Worm (Caenorhabditis elegans) whole organism, young adult: ENCODE data around the gene rps-24.

Source experiments
- C17E4.6 ChIP-seq: fragments of 200-800 bp; sonication (Bioruptor generic); IDR thresholded peaks from 2 replicates; pipeline ENCODE4 v1.3.6; 2022; ENCODE audit warnings: missing genetic modification reagents, missing genetic modification characterization, missing compliant biosample characterization
- D2030.7 ChIP-seq: fragments of 200-800 bp; sonication (Bioruptor generic); IDR thresholded peaks from 2 replicates; pipeline ENCODE4 v1.3.6; 2022; ENCODE audit warnings: missing genetic modification reagents, missing genetic modification characterization, missing compliant biosample characterization
- F23B12.7 ChIP-seq: sonication (generic microtip); optimal IDR thresholded peaks from 2 replicates; lab custom pipeline; 2017; ENCODE audit warnings: missing genetic modification characterization, mild to moderate bottlenecking, missing compliant biosample characterization, antibody characterized with exemption, moderate library complexity; ENCODE audit not compliant: insufficient read depth
- F33H1.4 ChIP-seq: fragments of 200-800 bp; sonication (Bioruptor generic); IDR thresholded peaks from 2 replicates; pipeline ENCODE4 v1.3.6; 2022; ENCODE audit warnings: missing genetic modification reagents, missing genetic modification characterization, missing compliant biosample characterization
- F52B5.7 ChIP-seq: sonication (generic microtip); optimal IDR thresholded peaks from 2 replicates; lab custom pipeline; 2016; ENCODE audit warnings: mild to moderate bottlenecking, missing genetic modification characterization, missing compliant biosample characterization
- Y53F4B.3 ChIP-seq: fragments of 200-800 bp; sonication (Bioruptor generic); IDR thresholded peaks from 2 replicates; pipeline ENCODE4 v1.3.6; 2022; ENCODE audit warnings: missing genetic modification reagents, missing genetic modification characterization, missing compliant biosample characterization
- Y56A3A.18 ChIP-seq: fragments of 200-800 bp; sonication (Bioruptor generic); IDR thresholded peaks from 2 replicates; pipeline ENCODE4 v1.3.6; 2022; ENCODE audit warnings: missing genetic modification reagents, missing genetic modification characterization, missing compliant biosample characterization
- Y67H2A.10 ChIP-seq: fragments of 200-800 bp; sonication (Bioruptor generic); conservative IDR thresholded peaks from 2 replicates; pipeline ENCODE4 v1.3.6; 2022; ENCODE audit warnings: missing genetic modification reagents, missing genetic modification characterization, missing compliant biosample characterization
- akir-1 ChIP-seq: fragments of 200-800 bp; sonication (Bioruptor generic); optimal IDR thresholded peaks from 2 replicates; lab custom pipeline; 2018; ENCODE audit warnings: mild to moderate bottlenecking, missing genetic modification characterization, moderate library complexity, missing compliant biosample characterization
- aptf-3 ChIP-seq: fragments of 200-800 bp; sonication (Bioruptor generic); IDR thresholded peaks from 2 replicates; pipeline ENCODE4 v1.3.6; 2022; ENCODE audit warnings: missing genetic modification characterization, missing compliant biosample characterization
- athp-1 ChIP-seq: sonication (generic microtip); optimal IDR thresholded peaks from 2 replicates; lab custom pipeline; 2017; ENCODE audit warnings: mild to moderate bottlenecking, missing genetic modification characterization, missing compliant biosample characterization
- bed-1 ChIP-seq: fragments of 200-800 bp; sonication (Bioruptor generic); IDR thresholded peaks from 2 replicates; pipeline ENCODE4 v1.3.6; 2022; ENCODE audit warnings: missing genetic modification reagents, missing genetic modification characterization, missing compliant biosample characterization
- bed-2 ChIP-seq: fragments of 200-800 bp; sonication (Bioruptor generic); IDR thresholded peaks from 2 replicates; pipeline ENCODE4 v1.3.6; 2022; ENCODE audit warnings: missing genetic modification reagents, missing genetic modification characterization, missing compliant biosample characterization
- ceh-100 ChIP-seq: fragments of 200-800 bp; sonication (Bioruptor generic); IDR thresholded peaks from 2 replicates; pipeline ENCODE4 v1.3.6; 2022; ENCODE audit warnings: missing genetic modification reagents, missing genetic modification characterization, missing compliant biosample characterization
- ceh-27 ChIP-seq: fragments of 200-800 bp; sonication (Bioruptor generic); optimal IDR thresholded peaks from 2 replicates; lab custom pipeline; 2018; ENCODE audit warnings: mild to moderate bottlenecking, missing genetic modification characterization, moderate library complexity, missing compliant biosample characterization
- ceh-91 ChIP-seq: fragments of 200-800 bp; sonication (Bioruptor generic); IDR thresholded peaks from 2 replicates; pipeline ENCODE4 v1.3.6; 2022; ENCODE audit warnings: missing genetic modification reagents, missing genetic modification characterization, missing compliant biosample characterization
- dox-1 ChIP-seq: fragments of 200-800 bp; sonication (Bioruptor generic); IDR thresholded peaks from 2 replicates; pipeline ENCODE4 v1.3.6; 2022; ENCODE audit warnings: missing genetic modification reagents, missing genetic modification characterization, missing compliant biosample characterization
- efl-1 ChIP-seq: fragments of 150-350 bp; optimal IDR thresholded peaks from 2 replicates; lab custom pipeline; 2014; ENCODE audit warnings: missing biosample characterization, missing genetic modification reagents, missing genetic modification characterization
- egl-18 ChIP-seq: fragments of 200-800 bp; sonication (Bioruptor generic); IDR thresholded peaks from 2 replicates; pipeline ENCODE4 v1.3.6; 2022; ENCODE audit warnings: missing genetic modification reagents, missing genetic modification characterization, missing compliant biosample characterization
- egl-44 ChIP-seq: fragments of 200-800 bp; sonication (Bioruptor generic); IDR thresholded peaks from 2 replicates; pipeline ENCODE4 v1.3.6; 2022; ENCODE audit warnings: missing genetic modification reagents, missing genetic modification characterization, missing compliant biosample characterization
- hmg-1.2 ChIP-seq: fragments of 200-800 bp; sonication (Bioruptor generic); IDR thresholded peaks from 2 replicates; pipeline ENCODE4 v1.3.6; 2022; ENCODE audit warnings: missing genetic modification reagents, missing genetic modification characterization, missing compliant biosample characterization
- hrde-1 ChIP-seq: sonication (generic microtip); optimal IDR thresholded peaks from 2 replicates; lab custom pipeline; 2016; ENCODE audit warnings: missing genetic modification characterization, mild to moderate bottlenecking, missing compliant biosample characterization, moderate library complexity, missing genotype, missing genetic modification reagents, borderline replicate concordance
- hsf-1 ChIP-seq: fragments of 200-800 bp; sonication (Bioruptor generic); IDR thresholded peaks from 2 replicates; pipeline ENCODE4 v1.3.6; 2022; ENCODE audit warnings: missing genetic modification reagents, missing genetic modification characterization, missing compliant biosample characterization
- let-526 ChIP-seq: fragments of 200-800 bp; sonication (Bioruptor generic); IDR thresholded peaks from 2 replicates; pipeline ENCODE4 v1.3.6; 2022; ENCODE audit warnings: missing genetic modification reagents, missing genetic modification characterization, missing compliant biosample characterization
- lin-26 ChIP-seq: fragments of 200-800 bp; sonication (Bioruptor generic); IDR thresholded peaks from 2 replicates; pipeline ENCODE4 v1.3.6; 2022; ENCODE audit warnings: missing genetic modification reagents, missing genetic modification characterization, missing compliant biosample characterization
- lin-35 ChIP-seq, 3 experiments: fragments of 150-350 bp in 2 of 3; sonication (generic microtip) in 1 of 3; optimal IDR thresholded peaks; 2 replicates each; lab custom pipeline; 2014 to 2018; ENCODE audit warnings: missing biosample characterization in 3 of 3, missing genetic modification characterization in 3 of 3, missing genetic modification reagents in 3 of 3
- lir-1 ChIP-seq: fragments of 200-800 bp; sonication (Bioruptor generic); conservative IDR thresholded peaks from 2 replicates; pipeline ENCODE4 v1.3.6; 2022; ENCODE audit warnings: missing genetic modification reagents, missing genetic modification characterization, missing compliant biosample characterization
- madf-10 ChIP-seq: sonication (generic microtip); optimal IDR thresholded peaks from 2 replicates; lab custom pipeline; 2016; ENCODE audit warnings: mild to moderate bottlenecking, missing genetic modification characterization, missing compliant biosample characterization
- madf-3 ChIP-seq: fragments of 200-800 bp; sonication (Bioruptor generic); IDR thresholded peaks from 2 replicates; pipeline ENCODE4 v1.3.6; 2022; ENCODE audit warnings: missing genetic modification reagents, missing genetic modification characterization, missing compliant biosample characterization
- mcd-1 ChIP-seq: fragments of 200-800 bp; sonication (Bioruptor generic); IDR thresholded peaks from 2 replicates; pipeline ENCODE4 v1.3.6; 2022; ENCODE audit warnings: missing genetic modification reagents, missing genetic modification characterization, missing compliant biosample characterization
- nfyb-1 ChIP-seq: fragments of 200-800 bp; sonication (Bioruptor generic); IDR thresholded peaks from 2 replicates; pipeline ENCODE4 v1.3.6; 2022; ENCODE audit warnings: missing genetic modification reagents, missing genetic modification characterization, missing compliant biosample characterization
- nhr-80 ChIP-seq: sonication (generic microtip); optimal IDR thresholded peaks from 2 replicates; lab custom pipeline; 2016; ENCODE audit warnings: missing genetic modification characterization, missing compliant biosample characterization
- rcor-1 ChIP-seq: fragments of 200-800 bp; sonication (Bioruptor generic); IDR thresholded peaks from 2 replicates; pipeline ENCODE4 v1.3.6; 2022; ENCODE audit warnings: missing genetic modification reagents, missing genetic modification characterization, missing compliant biosample characterization
- rec-8 ChIP-seq, 2 experiments: sonication (generic microtip); optimal IDR thresholded peaks; 2 replicates each; lab custom pipeline; 2016; ENCODE audit warnings: mild to moderate bottlenecking in 2 of 2, missing genetic modification characterization in 2 of 2, missing genetic modification reagents in 2 of 2, missing genotype in 2 of 2, missing biosample characterization in 1 of 2, missing compliant biosample characterization in 1 of 2, moderate library complexity in 1 of 2
- repo-1 ChIP-seq: sonication (generic microtip); optimal IDR thresholded peaks from 2 replicates; lab custom pipeline; 2017; ENCODE audit warnings: mild to moderate bottlenecking, missing genetic modification characterization, missing compliant biosample characterization
- sea-2 ChIP-seq: fragments of 200-800 bp; sonication (Bioruptor generic); IDR thresholded peaks from 2 replicates; pipeline ENCODE4 v1.3.6; 2022; ENCODE audit warnings: missing genetic modification characterization, missing compliant biosample characterization
- snpc-3.4 ChIP-seq: sonication (generic microtip); optimal IDR thresholded peaks from 2 replicates; lab custom pipeline; 2017; ENCODE audit warnings: missing genetic modification characterization, mild to moderate bottlenecking, missing compliant biosample characterization, antibody characterized with exemption, moderate library complexity, missing genotype, missing genetic modification reagents
- somi-1 ChIP-seq: fragments of 200-800 bp; sonication (Bioruptor generic); optimal IDR thresholded peaks from 2 replicates; lab custom pipeline; 2018; ENCODE audit warnings: mild to moderate bottlenecking, missing genetic modification characterization, missing compliant biosample characterization
- tbp1 ChIP-seq: fragments of 200-800 bp; sonication (Bioruptor generic); optimal IDR thresholded peaks from 2 replicates; lab custom pipeline; 2018; ENCODE audit warnings: mild to moderate bottlenecking, missing genetic modification characterization, missing compliant biosample characterization
- tlf-1 ChIP-seq: fragments of 200-800 bp; sonication (Bioruptor generic); optimal IDR thresholded peaks from 2 replicates; lab custom pipeline; 2018; ENCODE audit warnings: mild to moderate bottlenecking, missing genetic modification characterization, missing compliant biosample characterization
- unc-130 ChIP-seq: sonication (generic microtip); optimal IDR thresholded peaks from 2 replicates; lab custom pipeline; 2016; ENCODE audit warnings: missing genetic modification reagents, missing genetic modification characterization, missing compliant biosample characterization
- xnd-1 ChIP-seq: sonication (generic microtip); optimal IDR thresholded peaks from 2 replicates; lab custom pipeline; 2016; ENCODE audit warnings: missing genotype, missing genetic modification reagents, missing genetic modification characterization, missing compliant biosample characterization
- zim-3 ChIP-seq: sonication (generic microtip); optimal IDR thresholded peaks from 2 replicates; lab custom pipeline; 2017; ENCODE audit warnings: mild to moderate bottlenecking, missing genetic modification characterization, moderate library complexity, missing compliant biosample characterization
- ztf-25 ChIP-seq: fragments of 200-800 bp; sonication (Bioruptor generic); IDR thresholded peaks from 2 replicates; pipeline ENCODE4 v1.3.6; 2022; ENCODE audit warnings: missing genetic modification reagents, missing genetic modification characterization, missing compliant biosample characterization
- ztf-28 ChIP-seq: fragments of 200-800 bp; sonication (Bioruptor generic); IDR thresholded peaks from 2 replicates; pipeline ENCODE4 v1.3.6; 2022; ENCODE audit warnings: missing genetic modification reagents, missing genetic modification characterization, missing compliant biosample characterization
- ztf-6 ChIP-seq: fragments of 200-800 bp; sonication (Bioruptor generic); IDR thresholded peaks from 2 replicates; pipeline ENCODE4 v1.3.6; 2022; ENCODE audit warnings: missing genetic modification reagents, missing genetic modification characterization, missing compliant biosample characterization

rps-24 gene

ce11 chrIV:385150-385937, at the start of gene rps-24 (continued):
- TF ChIP-seq ceh-100 (GFP tag; lab: Robert Waterston, UW), result peak; percentile 100
- peak; percentile 91 for TF ChIP-seq egl-44 (GFP tag; lab: Robert Waterston, UW)
- peak; percentile 42 for TF ChIP-seq hrde-1 (tag; lab: Kevin White, UChicago)
- peak; percentile 97 for TF ChIP-seq let-526 (GFP tag; lab: Robert Waterston, UW)
- peak; percentile 99 for TF ChIP-seq ztf-25 (GFP tag; lab: Robert Waterston, UW)
- peak; percentile 49 for TF ChIP-seq snpc-3.4 (tag; lab: Kevin White, UChicago)
- TF ChIP-seq repo-1 (tag; lab: Kevin White, UChicago), result peak; percentile 61
- TF ChIP-seq athp-1 (tag; lab: Kevin White, UChicago), result peak; percentile 95
- TF ChIP-seq lin-35 (GFP tag; optimal IDR thresholded peaks at IDR 0.05; lab: Kevin White, UChicago), result peak in 1 of 3 experiments; percentile 82
- peak; percentile 73 for TF ChIP-seq F23B12.7 (tag; lab: Kevin White, UChicago)
- TF ChIP-seq somi-1 (GFP tag; lab: Kevin White, UChicago), result peak; percentile 34
- TF ChIP-seq aptf-3 (GFP tag; lab: Robert Waterston, UW), result peak; percentile 68; the same call in 1 of the 2 replicates
- peak; percentile 99 for TF ChIP-seq F33H1.4 (GFP tag; lab: Robert Waterston, UW)
- peak; percentile 99 for TF ChIP-seq ztf-28 (GFP tag; lab: Robert Waterston, UW)
- peak; percentile 6 for TF ChIP-seq xnd-1 (tag; lab: Kevin White, UChicago)
- TF ChIP-seq Y53F4B.3 (GFP tag; lab: Robert Waterston, UW), result peak; percentile 92
- peak; percentile 71 for TF ChIP-seq tbp1 (GFP tag; lab: Kevin White, UChicago)
- peak; percentile 97 for TF ChIP-seq rcor-1 (GFP tag; lab: Robert Waterston, UW)
- peak; percentile 48 to 61 for TF ChIP-seq rec-8 (tag; optimal IDR thresholded peaks at IDR 0.05; lab: Kevin White, UChicago)
- peak; percentile 40 for TF ChIP-seq akir-1 (GFP tag; lab: Kevin White, UChicago)
- peak; percentile 88 for TF ChIP-seq unc-130 (GFP tag; lab: Kevin White, UChicago)
- peak; percentile 97 for TF ChIP-seq ceh-91
- 0 out of 2 replicates have a peak, but pooled peaks have one; percentile 37 for TF ChIP-seq egl-18 (GFP tag; lab: Robert Waterston, UW)
- TF ChIP-seq madf-10 (tag; lab: Kevin White, UChicago), result peak; percentile 91
- TF ChIP-seq C17E4.6 (GFP tag; lab: Robert Waterston, UW), result peak; percentile 92; the same call in 1 of the 2 replicates
- TF ChIP-seq bed-2 (GFP tag; lab: Robert Waterston, UW), result peak; percentile 97
- peak; percentile 96 for TF ChIP-seq lin-26 (GFP tag; lab: Robert Waterston, UW)
- TF ChIP-seq nfyb-1 (GFP tag; lab: Robert Waterston, UW), result peak; percentile 94
- TF ChIP-seq F52B5.7 (tag; lab: Kevin White, UChicago), result peak; percentile 6
- peak; percentile 78; the same call in 1 of the 2 replicates for TF ChIP-seq sea-2 (GFP tag; lab: Robert Waterston, UW)
- TF ChIP-seq hmg-1.2 (GFP tag; lab: Robert Waterston, UW), result peak; percentile 92
- TF ChIP-seq tlf-1 (GFP tag; lab: Kevin White, UChicago), result peak; percentile 88
- peak; percentile 100 for TF ChIP-seq D2030.7 (GFP tag; lab: Robert Waterston, UW)
- peak; percentile 92 for TF ChIP-seq ceh-27
- peak; percentile 95 for TF ChIP-seq madf-3 (GFP tag; lab: Robert Waterston, UW)
- TF ChIP-seq Y67H2A.10, result peak; percentile 96
- TF ChIP-seq mcd-1 (GFP tag; lab: Robert Waterston, UW), result peak; percentile 93
- TF ChIP-seq bed-1 (GFP tag; lab: Robert Waterston, UW), result peak; percentile 89; the same call in 1 of the 2 replicates
- TF ChIP-seq efl-1, result peak; percentile 56
- TF ChIP-seq dox-1, result peak; percentile 99
- TF ChIP-seq nhr-80 (tag; lab: Kevin White, UChicago), result peak; percentile 83
- peak; percentile 82 for TF ChIP-seq hsf-1 (GFP tag; lab: Robert Waterston, UW)
- TF ChIP-seq lir-1 (GFP tag; lab: Robert Waterston, UW), result peak; percentile 95
- TF ChIP-seq ztf-6 (GFP tag; lab: Robert Waterston, UW), result peak; percentile 96
- TF ChIP-seq zim-3 (tag; lab: Kevin White, UChicago), result peak; percentile 75
- TF ChIP-seq Y56A3A.18 (GFP tag; lab: Robert Waterston, UW), result peak; percentile 87
